Fruit fly (Drosophila melanogaster) whole organism, embryonic: ENCODE results near the gene uncNacbeta.
A peak's percentile ranks its signal among the peaks of the same experiment; 100 is the strongest.

Source experiments
- ATbp ChIP-seq: fragments of 200-800 bp; sonication (Bioruptor generic); optimal IDR thresholded peaks from 2 replicates; lab custom pipeline; 2017; ENCODE audit warnings: missing biosample characterization, mild to moderate bottlenecking, missing genetic modification characterization, missing genetic modification reagents
- Antp ChIP-seq: fragments of 200-800 bp; sonication (Bioruptor generic); optimal IDR thresholded peaks from 3 replicates; lab custom pipeline; 2016; ENCODE audit warnings: missing biosample characterization, missing genetic modification characterization
- Atf3 ChIP-seq: fragments of 200-800 bp; sonication (Bioruptor generic); optimal IDR thresholded peaks from 3 replicates; lab custom pipeline; 2016; ENCODE audit warnings: missing biosample characterization, missing genetic modification characterization
- B-H2 ChIP-seq: fragments of 200-800 bp; sonication (Bioruptor generic); optimal IDR thresholded peaks from 2 replicates; lab custom pipeline; 2018; ENCODE audit warnings: missing biosample characterization, mild to moderate bottlenecking, missing genetic modification characterization
- CG10274 ChIP-seq: fragments of 200-800 bp; sonication (Bioruptor generic); optimal IDR thresholded peaks from 3 replicates; lab custom pipeline; 2017; ENCODE audit warnings: missing biosample characterization, mild to moderate bottlenecking, missing genetic modification characterization
- CG10543 ChIP-seq: fragments of 200-800 bp; sonication (Bioruptor generic); optimal IDR thresholded peaks from 3 replicates; lab custom pipeline; 2017; ENCODE audit warnings: missing biosample characterization, mild to moderate bottlenecking, missing genetic modification characterization, moderate library complexity
- CG10565 ChIP-seq: fragments of 200-800 bp; sonication (Bioruptor generic); optimal IDR thresholded peaks from 3 replicates; lab custom pipeline; 2016; ENCODE audit warnings: missing biosample characterization, mild to moderate bottlenecking, missing genetic modification characterization
- CG11093 ChIP-seq: fragments of 200-800 bp; sonication (Bioruptor generic); IDR thresholded peaks from 3 replicates; pipeline ENCODE4 v1.3.6; 2022; ENCODE audit warnings: missing biosample characterization, missing genetic modification characterization
- CG11695 ChIP-seq: fragments of 200-800 bp; sonication (Bioruptor generic); IDR thresholded peaks from 3 replicates; pipeline ENCODE4 v1.3.6; 2022; ENCODE audit warnings: missing biosample characterization, missing genetic modification characterization
- CG12236 ChIP-seq: fragments of 200-800 bp; sonication (Bioruptor generic); optimal IDR thresholded peaks from 2 replicates; lab custom pipeline; 2016; ENCODE audit warnings: missing biosample characterization, missing genetic modification characterization
- CG13894 ChIP-seq: fragments of 200-800 bp; sonication (Bioruptor generic); optimal IDR thresholded peaks from 3 replicates; lab custom pipeline; 2018; ENCODE audit warnings: missing biosample characterization, mild to moderate bottlenecking, missing genetic modification characterization, moderate library complexity
- CG14965 ChIP-seq: fragments of 200-800 bp; sonication (Bioruptor generic); optimal IDR thresholded peaks from 2 replicates; lab custom pipeline; 2016; ENCODE audit warnings: missing biosample characterization, missing genetic modification characterization, borderline replicate concordance
- CG15269 ChIP-seq: fragments of 200-800 bp; sonication (Bioruptor generic); optimal IDR thresholded peaks from 2 replicates; lab custom pipeline; 2018; ENCODE audit warnings: missing biosample characterization, mild to moderate bottlenecking, missing genetic modification characterization, moderate library complexity
- CG17568 ChIP-seq: fragments of 200-800 bp; sonication (Bioruptor generic); optimal IDR thresholded peaks from 2 replicates; lab custom pipeline; 2018; ENCODE audit warnings: missing biosample characterization, mild to moderate bottlenecking, missing genetic modification characterization, moderate library complexity
- CG17912 ChIP-seq: fragments of 200-800 bp; sonication (Bioruptor generic); optimal IDR thresholded peaks from 2 replicates; lab custom pipeline; 2018; ENCODE audit warnings: missing biosample characterization, mild to moderate bottlenecking, missing genetic modification characterization
- CG2199 ChIP-seq: fragments of 200-800 bp; sonication (Bioruptor generic); IDR thresholded peaks from 3 replicates; pipeline ENCODE4 v1.3.6; 2022; ENCODE audit warnings: missing biosample characterization, missing genetic modification characterization
- CG30403 ChIP-seq: fragments of 200-800 bp; sonication (Bioruptor generic); optimal IDR thresholded peaks from 3 replicates; lab custom pipeline; 2016; ENCODE audit warnings: missing biosample characterization, missing genetic modification characterization
- CG31365 ChIP-seq: fragments of 200-800 bp; sonication (Bioruptor generic); optimal IDR thresholded peaks from 2 replicates; lab custom pipeline; 2018; ENCODE audit warnings: missing biosample characterization, mild to moderate bottlenecking, missing genetic modification characterization
- CG31388 ChIP-seq: fragments of 200-800 bp; sonication (Bioruptor generic); optimal IDR thresholded peaks from 2 replicates; lab custom pipeline; 2016; ENCODE audit warnings: missing biosample characterization, missing genetic modification characterization
- CG3281 ChIP-seq: fragments of 200-800 bp; sonication (Bioruptor generic); optimal IDR thresholded peaks from 3 replicates; lab custom pipeline; 2017; ENCODE audit warnings: missing biosample characterization, mild to moderate bottlenecking, missing genetic modification characterization
- CG33557 ChIP-seq: fragments of 200-800 bp; sonication (Bioruptor generic); optimal IDR thresholded peaks from 2 replicates; lab custom pipeline; 2019; ENCODE audit warnings: missing biosample characterization, mild to moderate bottlenecking, missing genetic modification characterization, moderate library complexity
- CG34224 ChIP-seq: fragments of 200-800 bp; sonication (Bioruptor generic); IDR thresholded peaks from 3 replicates; pipeline ENCODE4 v1.3.6; 2022; ENCODE audit warnings: missing biosample characterization, missing genetic modification characterization; ENCODE audit not compliant: partially characterized antibody
- CG3995 ChIP-seq: fragments of 200-800 bp; sonication (Bioruptor generic); optimal IDR thresholded peaks from 3 replicates; lab custom pipeline; 2016; ENCODE audit warnings: missing biosample characterization, missing genetic modification characterization
- CG4854 ChIP-seq: fragments of 200-800 bp; sonication (Bioruptor generic); optimal IDR thresholded peaks from 2 replicates; lab custom pipeline; 2016; ENCODE audit warnings: missing biosample characterization, missing genetic modification characterization, inconsistent platforms
- CG6654 ChIP-seq: fragments of 200-800 bp; sonication (Bioruptor generic); optimal IDR thresholded peaks from 2 replicates; lab custom pipeline; 2017; ENCODE audit warnings: missing biosample characterization, mild to moderate bottlenecking, missing genetic modification characterization
- CG7745 ChIP-seq: fragments of 200-800 bp; sonication (Bioruptor generic); optimal IDR thresholded peaks from 2 replicates; lab custom pipeline; 2018; ENCODE audit warnings: missing biosample characterization, mild to moderate bottlenecking, missing genetic modification characterization, moderate library complexity
- CG7963 ChIP-seq: fragments of 200-800 bp; sonication (Bioruptor generic); IDR thresholded peaks from 3 replicates; pipeline ENCODE4 v1.3.6; 2022; ENCODE audit warnings: missing biosample characterization, missing genetic modification characterization; ENCODE audit not compliant: partially characterized antibody
- CG9609 ChIP-seq: fragments of 200-800 bp; sonication (Bioruptor generic); optimal IDR thresholded peaks from 3 replicates; lab custom pipeline; 2016; ENCODE audit warnings: missing biosample characterization, missing genetic modification characterization
- CG9876 ChIP-seq: fragments of 200-800 bp; sonication (Bioruptor generic); optimal IDR thresholded peaks from 2 replicates; lab custom pipeline; 2016; ENCODE audit warnings: missing biosample characterization, missing genetic modification characterization
- Camta ChIP-seq: fragments of 200-800 bp; sonication (Bioruptor generic); optimal IDR thresholded peaks from 2 replicates; lab custom pipeline; 2016; ENCODE audit warnings: missing biosample characterization, missing genetic modification characterization
- E2f2 ChIP-seq: fragments of 200-800 bp; sonication (Bioruptor generic); IDR thresholded peaks from 2 replicates; pipeline ENCODE4 v1.3.6; 2022; ENCODE audit warnings: missing biosample characterization, missing genetic modification characterization
- Gug ChIP-seq: fragments of 200-800 bp; sonication (Bioruptor generic); IDR thresholded peaks from 4 replicates; pipeline ENCODE4 v1.3.6; 2022; ENCODE audit warnings: missing biosample characterization, missing genetic modification characterization
- H15 ChIP-seq: fragments of 200-800 bp; sonication (Bioruptor generic); IDR thresholded peaks from 3 replicates; pipeline ENCODE4 v1.3.6; 2022; ENCODE audit warnings: missing biosample characterization, missing genetic modification characterization
- Hmx ChIP-seq: fragments of 200-800 bp; sonication (Bioruptor generic); optimal IDR thresholded peaks from 2 replicates; lab custom pipeline; 2016; ENCODE audit warnings: missing biosample characterization, missing genetic modification characterization
- Hr3 ChIP-seq: fragments of 200-800 bp; sonication (Bioruptor generic); optimal IDR thresholded peaks from 3 replicates; lab custom pipeline; 2016; ENCODE audit warnings: missing biosample characterization, missing genetic modification characterization
- Nf-YB ChIP-seq: fragments of 200-800 bp; sonication (Bioruptor generic); optimal IDR thresholded peaks from 3 replicates; lab custom pipeline; 2019; ENCODE audit warnings: missing biosample characterization, mild to moderate bottlenecking, missing genetic modification characterization, moderate library complexity
- Spps ChIP-seq: fragments of 200-800 bp; sonication (Bioruptor generic); optimal IDR thresholded peaks from 2 replicates; lab custom pipeline; 2018; ENCODE audit warnings: missing biosample characterization, mild to moderate bottlenecking, missing genetic modification characterization
- bowl ChIP-seq: fragments of 200-800 bp; sonication (Bioruptor generic); IDR thresholded peaks from 2 replicates; pipeline ENCODE4 v1.3.6; 2022; ENCODE audit warnings: missing biosample characterization, missing genetic modification characterization
- cato ChIP-seq: fragments of 200-800 bp; sonication (Bioruptor generic); optimal IDR thresholded peaks from 2 replicates; lab custom pipeline; 2016; ENCODE audit warnings: missing biosample characterization, missing genetic modification characterization, borderline replicate concordance
- caup ChIP-seq: fragments of 200-800 bp; sonication (Bioruptor generic); optimal IDR thresholded peaks from 3 replicates; lab custom pipeline; 2017; ENCODE audit warnings: missing biosample characterization, mild to moderate bottlenecking, missing genetic modification characterization, moderate library complexity; ENCODE audit not compliant: severe bottlenecking
- danr ChIP-seq: fragments of 200-800 bp; sonication (Bioruptor generic); IDR thresholded peaks from 2 replicates; pipeline ENCODE4 v1.3.6; 2022; ENCODE audit warnings: missing biosample characterization, missing genetic modification characterization
- exex ChIP-seq: fragments of 200-800 bp; sonication (Bioruptor generic); optimal IDR thresholded peaks from 4 replicates; lab custom pipeline; 2018; ENCODE audit warnings: missing biosample characterization, mild to moderate bottlenecking, missing genetic modification characterization, moderate library complexity
- fd3F ChIP-seq: fragments of 200-800 bp; sonication (Bioruptor generic); optimal IDR thresholded peaks from 2 replicates; lab custom pipeline; 2018; ENCODE audit warnings: missing biosample characterization, mild to moderate bottlenecking, missing genetic modification characterization, moderate library complexity
- fru ChIP-seq: fragments of >200 bp; optimal IDR thresholded peaks from 2 replicates; lab custom pipeline; 2017
- mirr ChIP-seq: fragments of 200-800 bp; sonication (Bioruptor generic); optimal IDR thresholded peaks from 3 replicates; lab custom pipeline; 2018; ENCODE audit warnings: missing biosample characterization, mild to moderate bottlenecking, missing genetic modification characterization
- ro ChIP-seq: fragments of 200-800 bp; sonication (Bioruptor generic); IDR thresholded peaks from 2 replicates; pipeline ENCODE4 v1.3.6; 2022; ENCODE audit warnings: missing biosample characterization, missing genetic modification characterization
- slou ChIP-seq: fragments of 200-800 bp; sonication (Bioruptor generic); optimal IDR thresholded peaks from 3 replicates; lab custom pipeline; 2016; ENCODE audit warnings: missing biosample characterization, missing genetic modification characterization
- stwl ChIP-seq: fragments of 200-800 bp; sonication (Bioruptor generic); optimal IDR thresholded peaks from 3 replicates; lab custom pipeline; 2018; ENCODE audit warnings: missing biosample characterization, mild to moderate bottlenecking, missing genetic modification characterization, moderate library complexity
- tin ChIP-seq: fragments of 200-800 bp; sonication (Bioruptor generic); optimal IDR thresholded peaks from 3 replicates; lab custom pipeline; 2016; ENCODE audit warnings: missing biosample characterization, missing genetic modification characterization
- ttk ChIP-seq: fragments of 200-800 bp; sonication (Bioruptor generic); IDR thresholded peaks from 2 replicates; pipeline ENCODE4 v2.1.2; 2022; ENCODE audit warnings: missing biosample characterization, missing genetic modification characterization
- vfl ChIP-seq: fragments of 200-800 bp; sonication (Bioruptor generic); optimal IDR thresholded peaks from 2 replicates; lab custom pipeline; 2016; ENCODE audit warnings: missing biosample characterization, missing genetic modification characterization
- yki ChIP-seq: fragments of >200 bp; optimal IDR thresholded peaks from 3 replicates; lab custom pipeline; 2018

Gene uncNacbeta

dm6 chr2L:568030-568429 is 4.4 kb upstream of the uncNacbeta start, which contains the start of the genes Nle and Sf3b1 (continued):
- TF ChIP-seq CG10543: peak; percentile 45
- TF ChIP-seq CG7963 (GFP tag; lab: Robert Waterston, UW): peak; percentile 48; the same call in 1 of the 3 replicates
- no peak for TF ChIP-seq CG4854 (GFP tag; lab: Kevin White, UChicago)
- TF ChIP-seq stwl (tag; lab: Kevin White, UChicago): peak; percentile 91
- TF ChIP-seq bowl: no peak
- peak; percentile 55 for TF ChIP-seq CG3281 (GFP tag; lab: Kevin White, UChicago)
- TF ChIP-seq caup: no peak
- peak; percentile 6 for TF ChIP-seq Nf-YB (GFP tag; lab: Kevin White, UChicago)
- TF ChIP-seq CG17912 (GFP tag; lab: Kevin White, UChicago): peak; percentile 50
- no peak for TF ChIP-seq CG10565 (GFP tag; lab: Kevin White, UChicago)
- no peak for TF ChIP-seq CG6654 (GFP tag; lab: Kevin White, UChicago)
- TF ChIP-seq fd3F: no peak
- TF ChIP-seq Gug (GFP tag; lab: Robert Waterston, UW): peak; percentile 27; the same call in 1 of the 4 replicates
- TF ChIP-seq B-H2 (GFP tag; lab: Kevin White, UChicago): no peak
- peak; percentile 31 for TF ChIP-seq Spps (tag; lab: Kevin White, UChicago)
- no peak for TF ChIP-seq CG17568 (GFP tag; lab: Kevin White, UChicago)
- peak; percentile 3 for TF ChIP-seq Camta (GFP tag; lab: Kevin White, UChicago)
- peak; percentile 72 for TF ChIP-seq CG30403 (GFP tag; lab: Kevin White, UChicago)
- TF ChIP-seq CG14965 (GFP tag; lab: Kevin White, UChicago): no peak
- peak; percentile 12 for TF ChIP-seq Atf3 (GFP tag; lab: Kevin White, UChicago)
- TF ChIP-seq CG15269 (tag; lab: Kevin White, UChicago): no peak
- TF ChIP-seq ATbp: no peak
- no peak for TF ChIP-seq exex (tag; lab: Kevin White, UChicago)
- no peak for TF ChIP-seq CG11695 (GFP tag; lab: Robert Waterston, UW)
- TF ChIP-seq E2f2 (GFP tag; lab: Robert Waterston, UW): peak; percentile 57
- TF ChIP-seq CG11093 (GFP tag; lab: Robert Waterston, UW): no peak
- peak; percentile 96 for TF ChIP-seq CG34224 (GFP tag; lab: Robert Waterston, UW)
- TF ChIP-seq ro (GFP tag; lab: Robert Waterston, UW): no peak
- no peak for TF ChIP-seq H15 (GFP tag; lab: Robert Waterston, UW)
- no peak for TF ChIP-seq CG7745 (tag; lab: Kevin White, UChicago)
- no peak for TF ChIP-seq slou (GFP tag; lab: Kevin White, UChicago)
- no peak for TF ChIP-seq danr (GFP tag; lab: Robert Waterston, UW)
- TF ChIP-seq CG2199 (GFP tag; lab: Robert Waterston, UW): no peak
- peak; percentile 39 for TF ChIP-seq Hr3 (GFP tag; lab: Kevin White, UChicago)
- TF ChIP-seq CG9876 (GFP tag; lab: Kevin White, UChicago): no peak
- peak; percentile 45 for TF ChIP-seq mirr (GFP tag; lab: Kevin White, UChicago)
- no peak for TF ChIP-seq ttk
- TF ChIP-seq yki (lab: Kevin White, UChicago): no peak
- peak; percentile 21 for TF ChIP-seq cato (GFP tag; lab: Kevin White, UChicago)
- TF ChIP-seq CG33557 (GFP tag; lab: Kevin White, UChicago): peak; percentile 53
- TF ChIP-seq CG31365 (tag; lab: Kevin White, UChicago): no peak
- TF ChIP-seq CG13894 (tag; lab: Kevin White, UChicago): no peak
- peak; percentile 41 for TF ChIP-seq tin (GFP tag; lab: Kevin White, UChicago)
- no peak for TF ChIP-seq Antp (GFP tag; lab: Kevin White, UChicago)
- no peak for TF ChIP-seq CG3995 (GFP tag; lab: Kevin White, UChicago)
- TF ChIP-seq CG10274 (GFP tag; lab: Kevin White, UChicago): no peak
- no peak for TF ChIP-seq Hmx (GFP tag; lab: Kevin White, UChicago)
- TF ChIP-seq CG9609 (GFP tag; lab: Kevin White, UChicago): peak; percentile 17
- peak; percentile 67 for TF ChIP-seq vfl (GFP tag; lab: Kevin White, UChicago)
- no peak for TF ChIP-seq fru (lab: Kevin White, UChicago)
- no peak for TF ChIP-seq CG31388
- peak; percentile 9 for TF ChIP-seq CG12236
